Worm (Caenorhabditis elegans) whole organism, L4 larva: Measurements from ENCODE around the gene F20C5.11.
A peak's percentile ranks its signal among the peaks of the same experiment; 100 is the strongest.

ENCODE experiments used
- dve-1 ChIP-seq: sonication (generic microtip); optimal IDR thresholded peaks from 2 replicates; lab custom pipeline; 2017; ENCODE audit warnings: antibody characterized with exemption, mild to moderate bottlenecking, missing genetic modification characterization, missing compliant biosample characterization; ENCODE audit not compliant: insufficient read depth
- lim-7 ChIP-seq: fragments of 200-800 bp; sonication (Bioruptor generic); IDR thresholded peaks from 2 replicates; pipeline ENCODE4 v1.3.6; 2022; ENCODE audit warnings: missing genetic modification characterization, missing compliant biosample characterization
- lin-39 ChIP-seq: fragments of 150-350 bp; optimal IDR thresholded peaks from 2 replicates; lab custom pipeline; 2014; ENCODE audit warnings: missing biosample characterization, missing genetic modification reagents, missing genetic modification characterization
- zag-1 ChIP-seq: fragments of 150-350 bp; optimal IDR thresholded peaks from 2 replicates; lab custom pipeline; 2014; ENCODE audit warnings: missing biosample characterization, missing genetic modification characterization

- no peak for TF ChIP-seq lim-7
- no peak for TF ChIP-seq lin-39 (tag; lab: Kevin White, UChicago)
- TF ChIP-seq zag-1 (tag; lab: Kevin White, UChicago): no peak
- peak; percentile 85 for TF ChIP-seq dve-1 (tag; lab: Kevin White, UChicago)
Observed at ce11 chrIV:8782172-8782571, 20.4 kb upstream of the F20C5.11 start.
